Fruit fly (Drosophila melanogaster) whole organism, larva: ENCODE measurements around the gene CG1529.

Source experiments
- noc ChIP-seq: fragments of 200-800 bp; sonication (Bioruptor generic); optimal IDR thresholded peaks from 3 replicates; lab custom pipeline; 2019; ENCODE audit warnings: missing biosample characterization, mild to moderate bottlenecking, missing genetic modification characterization, moderate library complexity

CG1529 gene

dm6 chrX:21017568-21017967 lies 14.2 kb downstream of the CG1529 start:
- TF ChIP-seq noc (tag; lab: Kevin White, UChicago), result no peak

DNA sequence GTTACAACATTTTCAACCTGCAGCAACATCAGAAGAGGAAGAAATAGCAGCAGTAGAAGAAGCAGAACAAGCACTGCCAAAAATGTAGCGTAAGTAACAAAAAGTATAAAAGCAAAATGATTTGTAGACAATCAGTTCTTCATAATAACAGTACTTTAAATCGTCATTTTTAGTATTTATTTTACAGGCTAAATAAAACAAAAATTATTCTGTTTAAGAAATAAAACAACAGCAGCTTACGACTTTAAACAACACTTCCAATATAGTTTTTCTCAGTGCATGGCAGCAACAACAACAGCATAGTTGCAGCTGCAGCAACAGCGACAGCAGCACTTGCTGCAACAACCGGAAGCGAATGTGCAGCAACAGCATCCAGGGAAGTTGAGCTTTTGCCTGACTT lies 21.2 kb downstream of the CG1529 start:
- TF ChIP-seq noc (tag; lab: Kevin White, UChicago), result no peak

DNA sequence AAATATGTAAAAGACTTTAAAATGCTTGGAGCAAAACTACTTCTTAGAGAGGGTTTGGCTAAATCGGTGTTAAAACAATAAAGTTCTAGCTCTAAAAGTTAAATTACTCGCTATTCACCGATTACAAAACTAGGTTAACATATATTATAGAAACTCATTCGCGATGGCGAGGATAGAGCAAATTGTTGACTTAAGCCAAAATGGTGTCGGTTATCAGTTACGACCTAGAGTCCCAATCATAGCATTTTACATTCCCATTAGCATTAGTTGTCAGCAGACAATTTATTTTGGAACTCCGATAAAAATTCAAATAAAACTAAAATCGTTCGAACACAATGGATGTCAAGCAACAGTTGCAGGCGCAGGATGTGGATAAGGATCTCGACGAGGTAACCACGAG lies 47.4 kb downstream of the CG1529 start, which contains the start of gene CG11666:
CG11666 (plus strand) TSS at position 301 of the 400 bp plus-strand sequence.
- no peak for TF ChIP-seq noc (tag; lab: Kevin White, UChicago)
